Fruit fly (Drosophila melanogaster) whole organism, embryonic: ENCODE measurements around the gene CG2129.

Experiments
- Ada2b ChIP-seq: fragments of 200-800 bp; sonication (Bioruptor generic); IDR thresholded peaks from 2 replicates; pipeline ENCODE4 v1.3.6; 2022; ENCODE audit warnings: missing biosample characterization, missing genetic modification characterization
- Antp ChIP-seq: fragments of 200-800 bp; sonication (Bioruptor generic); optimal IDR thresholded peaks from 3 replicates; lab custom pipeline; 2016; ENCODE audit warnings: missing biosample characterization, missing genetic modification characterization
- B-H1 ChIP-seq: fragments of 200-800 bp; sonication (Bioruptor generic); IDR thresholded peaks from 3 replicates; pipeline ENCODE4 v1.3.6; 2022; ENCODE audit warnings: missing biosample characterization, missing genetic modification characterization
- CG10274 ChIP-seq: fragments of 200-800 bp; sonication (Bioruptor generic); optimal IDR thresholded peaks from 3 replicates; lab custom pipeline; 2017; ENCODE audit warnings: missing biosample characterization, mild to moderate bottlenecking, missing genetic modification characterization
- CG10366 ChIP-seq: fragments of 200-800 bp; sonication (Bioruptor generic); IDR thresholded peaks from 2 replicates; pipeline ENCODE4 v1.3.6; 2022; ENCODE audit warnings: missing biosample characterization, missing genetic modification characterization
- CG11723 ChIP-seq: fragments of 200-800 bp; sonication (Bioruptor generic); optimal IDR thresholded peaks from 2 replicates; lab custom pipeline; 2017; ENCODE audit warnings: missing biosample characterization, mild to moderate bottlenecking, missing genetic modification characterization
- CG13424 ChIP-seq: fragments of 200-800 bp; sonication (Bioruptor generic); optimal IDR thresholded peaks from 2 replicates; lab custom pipeline; 2019; ENCODE audit warnings: missing biosample characterization, mild to moderate bottlenecking, missing genetic modification characterization, moderate library complexity
- CG1603 ChIP-seq: fragments of 200-800 bp; sonication (Bioruptor generic); optimal IDR thresholded peaks from 2 replicates; lab custom pipeline; 2019; ENCODE audit warnings: missing biosample characterization, mild to moderate bottlenecking, missing genetic modification characterization, moderate library complexity
- CG17568 ChIP-seq: fragments of 200-800 bp; sonication (Bioruptor generic); optimal IDR thresholded peaks from 2 replicates; lab custom pipeline; 2018; ENCODE audit warnings: missing biosample characterization, mild to moderate bottlenecking, missing genetic modification characterization, moderate library complexity
- CG18619 ChIP-seq: fragments of 200-800 bp; sonication (Bioruptor generic); optimal IDR thresholded peaks from 3 replicates; lab custom pipeline; 2017; ENCODE audit warnings: missing biosample characterization, mild to moderate bottlenecking, missing genetic modification characterization
- CG30020 ChIP-seq: fragments of 200-800 bp; optimal IDR thresholded peaks from 2 replicates; lab custom pipeline; 2019; ENCODE audit warnings: missing biosample characterization, mild to moderate bottlenecking, missing genetic modification characterization, moderate library complexity
- CG33557 ChIP-seq: fragments of 200-800 bp; sonication (Bioruptor generic); optimal IDR thresholded peaks from 2 replicates; lab custom pipeline; 2019; ENCODE audit warnings: missing biosample characterization, mild to moderate bottlenecking, missing genetic modification characterization, moderate library complexity
- CG3726 ChIP-seq: fragments of 200-800 bp; sonication (Bioruptor generic); IDR thresholded peaks from 3 replicates; pipeline ENCODE4, ENCODE4 v1.3.6; 2022; ENCODE audit warnings: missing biosample characterization, missing genetic modification characterization
- CG4617 ChIP-seq: fragments of 200-800 bp; sonication (Bioruptor generic); optimal IDR thresholded peaks from 3 replicates; lab custom pipeline; 2016; ENCODE audit warnings: missing biosample characterization, missing genetic modification characterization, borderline replicate concordance
- CG9727 ChIP-seq: fragments of 200-800 bp; sonication (Bioruptor generic); optimal IDR thresholded peaks from 3 replicates; lab custom pipeline; 2017; ENCODE audit warnings: missing biosample characterization, mild to moderate bottlenecking, missing genetic modification characterization
- HmgZ ChIP-seq: fragments of 200-800 bp; sonication (Bioruptor generic); optimal IDR thresholded peaks from 2 replicates; lab custom pipeline; 2018; ENCODE audit warnings: missing biosample characterization, mild to moderate bottlenecking, missing genetic modification characterization
- Hmx ChIP-seq: fragments of 200-800 bp; sonication (Bioruptor generic); optimal IDR thresholded peaks from 2 replicates; lab custom pipeline; 2016; ENCODE audit warnings: missing biosample characterization, missing genetic modification characterization
- Kr ChIP-seq: fragments of 200-800 bp; sonication (Bioruptor generic); optimal IDR thresholded peaks from 2 replicates; lab custom pipeline; 2017; ENCODE audit warnings: missing biosample characterization, mild to moderate bottlenecking, missing genetic modification characterization
- Lpt ChIP-seq: fragments of >200 bp; optimal IDR thresholded peaks from 2 replicates; lab custom pipeline; 2018; ENCODE audit warnings: missing biosample characterization, missing genetic modification characterization
- Max ChIP-seq: fragments of 200-800 bp; sonication (Bioruptor generic); optimal IDR thresholded peaks from 2 replicates; lab custom pipeline; 2016; ENCODE audit warnings: missing biosample characterization, mild to moderate bottlenecking, missing genetic modification characterization
- NFAT ChIP-seq: fragments of 200-800 bp; sonication (Bioruptor generic); IDR thresholded peaks from 2 replicates; pipeline ENCODE4 v1.3.6; 2022; ENCODE audit warnings: missing biosample characterization, missing genetic modification characterization
- Nf-YA ChIP-seq: fragments of 200-800 bp; sonication (Bioruptor generic); IDR thresholded peaks from 2 replicates; pipeline ENCODE4 v1.3.6; 2022; ENCODE audit warnings: missing biosample characterization, missing genetic modification characterization
- Six4 ChIP-seq: fragments of 200-800 bp; sonication (Bioruptor generic); optimal IDR thresholded peaks from 2 replicates; lab custom pipeline; 2016; ENCODE audit warnings: missing biosample characterization, missing genetic modification characterization
- Sox100B ChIP-seq: fragments of 200-800 bp; sonication (Bioruptor generic); optimal IDR thresholded peaks from 3 replicates; lab custom pipeline; 2018; ENCODE audit warnings: missing biosample characterization, mild to moderate bottlenecking, missing genetic modification characterization
- az2 ChIP-seq: fragments of 200-800 bp; sonication (Bioruptor generic); optimal IDR thresholded peaks from 3 replicates; lab custom pipeline; 2016; ENCODE audit warnings: missing biosample characterization, missing genetic modification characterization
- bab2 ChIP-seq: fragments of 200-800 bp; sonication (Bioruptor generic); optimal IDR thresholded peaks from 2 replicates; lab custom pipeline; 2016; ENCODE audit warnings: missing biosample characterization, missing genetic modification characterization
- cad ChIP-seq: fragments of >200 bp; optimal IDR thresholded peaks from 2 replicates; lab custom pipeline; 2017; ENCODE audit warnings: missing biosample characterization, missing genetic modification characterization
- chinmo ChIP-seq: fragments of 200-800 bp; sonication (Bioruptor generic); IDR thresholded peaks from 4 replicates; pipeline ENCODE4 v1.3.6; 2022; ENCODE audit warnings: missing biosample characterization, missing genetic modification characterization; ENCODE audit not compliant: partially characterized antibody
- dati ChIP-seq: fragments of 200-800 bp; sonication (Bioruptor generic); IDR thresholded peaks from 2 replicates; pipeline ENCODE4 v1.3.6; 2022; ENCODE audit warnings: missing biosample characterization, missing genetic modification characterization
- gce ChIP-seq: fragments of 200-800 bp; sonication (Bioruptor generic); IDR thresholded peaks from 3 replicates; pipeline ENCODE4 v1.3.6; 2022; ENCODE audit warnings: missing biosample characterization, missing genetic modification characterization
- gcm2 ChIP-seq: fragments of 200-800 bp; sonication (Bioruptor generic); optimal IDR thresholded peaks from 2 replicates; lab custom pipeline; 2016; ENCODE audit warnings: missing biosample characterization, missing genetic modification characterization
- gro ChIP-seq: fragments of 200-800 bp; sonication (Bioruptor generic); optimal IDR thresholded peaks from 2 replicates; lab custom pipeline; 2016; ENCODE audit warnings: missing biosample characterization, missing genetic modification characterization
- h ChIP-seq: fragments of >200 bp; optimal IDR thresholded peaks from 2 replicates; lab custom pipeline; 2017
- ind ChIP-seq: fragments of 200-800 bp; sonication (Bioruptor generic); optimal IDR thresholded peaks from 3 replicates; lab custom pipeline; 2016; ENCODE audit warnings: missing biosample characterization, missing genetic modification characterization
- lmd ChIP-seq: fragments of 200-800 bp; sonication (Bioruptor generic); IDR thresholded peaks from 2 replicates; pipeline ENCODE4 v1.3.6; 2022; ENCODE audit warnings: missing biosample characterization, missing genetic modification characterization
- nerfin-2 ChIP-seq: fragments of 200-800 bp; sonication (Bioruptor generic); IDR thresholded peaks from 2 replicates; pipeline ENCODE4 v1.3.6; 2022; ENCODE audit warnings: missing biosample characterization, missing genetic modification characterization; ENCODE audit not compliant: partially characterized antibody
- org-1 ChIP-seq: fragments of 200-800 bp; sonication (Bioruptor generic); optimal IDR thresholded peaks from 2 replicates; lab custom pipeline; 2017; ENCODE audit warnings: missing biosample characterization, missing genetic modification characterization
- p53 ChIP-seq: fragments of 200-800 bp; sonication (Bioruptor generic); optimal IDR thresholded peaks from 2 replicates; lab custom pipeline; 2016; ENCODE audit warnings: missing biosample characterization, missing genetic modification characterization
- pum ChIP-seq: fragments of 200-800 bp; sonication (Bioruptor generic); optimal IDR thresholded peaks from 2 replicates; lab custom pipeline; 2016; ENCODE audit warnings: missing biosample characterization, missing genetic modification characterization
- pzg ChIP-seq: fragments of 200-800 bp; sonication (Bioruptor generic); optimal IDR thresholded peaks from 3 replicates; lab custom pipeline; 2018; ENCODE audit warnings: missing biosample characterization, mild to moderate bottlenecking, missing genetic modification characterization, moderate library complexity
- schlank ChIP-seq: fragments of 200-800 bp; sonication (Bioruptor generic); optimal IDR thresholded peaks from 2 replicates; lab custom pipeline; 2018; ENCODE audit warnings: missing biosample characterization, mild to moderate bottlenecking, missing genetic modification characterization
- sim ChIP-seq: fragments of 200-800 bp; sonication (Bioruptor generic); IDR thresholded peaks from 2 replicates; pipeline ENCODE4 v1.3.6; 2022; ENCODE audit warnings: missing biosample characterization, missing genetic modification characterization
- so ChIP-seq: fragments of 200-800 bp; sonication (Bioruptor generic); IDR thresholded peaks from 3 replicates; pipeline ENCODE4 v1.3.6; 2022; ENCODE audit warnings: missing biosample characterization, missing genetic modification characterization
- sob ChIP-seq: fragments of 200-800 bp; sonication (Bioruptor generic); IDR thresholded peaks from 2 replicates; pipeline ENCODE4 v1.3.6; 2022; ENCODE audit warnings: missing biosample characterization, missing genetic modification characterization
- ssp ChIP-seq: fragments of 200-800 bp; sonication (Bioruptor generic); IDR thresholded peaks from 2 replicates; pipeline ENCODE4 v1.3.6; 2022; ENCODE audit warnings: missing biosample characterization, missing genetic modification characterization
- trem ChIP-seq: fragments of 200-800 bp; optimal IDR thresholded peaks from 3 replicates; lab custom pipeline; 2019; ENCODE audit warnings: missing biosample characterization, mild to moderate bottlenecking, missing genetic modification characterization, moderate library complexity
- trh ChIP-seq: fragments of 200-800 bp; sonication (Bioruptor generic); optimal IDR thresholded peaks from 2 replicates; lab custom pipeline; 2016; ENCODE audit warnings: missing biosample characterization, missing genetic modification characterization
- ttk ChIP-seq: fragments of 200-800 bp; sonication (Bioruptor generic); IDR thresholded peaks from 2 replicates; pipeline ENCODE4 v2.1.2; 2022; ENCODE audit warnings: missing biosample characterization, missing genetic modification characterization
- tx ChIP-seq: fragments of 200-800 bp; sonication (Bioruptor generic); optimal IDR thresholded peaks from 2 replicates; lab custom pipeline; 2016; ENCODE audit warnings: missing biosample characterization, missing genetic modification characterization
- vfl ChIP-seq: fragments of 200-800 bp; sonication (Bioruptor generic); optimal IDR thresholded peaks from 2 replicates; lab custom pipeline; 2016; ENCODE audit warnings: missing biosample characterization, missing genetic modification characterization
- zen2 ChIP-seq: fragments of 200-800 bp; sonication (Bioruptor generic); IDR thresholded peaks from 3 replicates; pipeline ENCODE4 v1.3.6; 2022; ENCODE audit warnings: missing biosample characterization, missing genetic modification characterization; ENCODE audit not compliant: partially characterized antibody

The CG2129 gene

dm6 chrX:8100026-8100825 lies 45.4 kb upstream of the CG2129 start (continued):
- TF ChIP-seq NFAT (GFP tag; lab: Robert Waterston, UW) (peak; percentile 64), zen2 (no peak), CG11723 (peak; percentile 52), chinmo (no peak), trem (peak; percentile 50), org-1 (peak; percentile 70), CG13424 (peak; percentile 81), cad (GFP tag; lab: Kevin White, UChicago) (no peak), pum (GFP tag; lab: Kevin White, UChicago) (peak; percentile 30), Sox100B (GFP tag; lab: Kevin White, UChicago) (peak; percentile 77), dati (GFP tag; lab: Robert Waterston, UW) (peak; percentile 59), gro (GFP tag; lab: Kevin White, UChicago) (peak; percentile 46), CG33557 (GFP tag; lab: Kevin White, UChicago) (no peak), gce (peak; percentile 86), so (GFP tag; lab: Robert Waterston, UW) (peak; percentile 88), ssp (GFP tag; lab: Robert Waterston, UW) (peak; percentile 58), ind (GFP tag; lab: Kevin White, UChicago) (peak; percentile 70), nerfin-2 (no peak), p53 (GFP tag; lab: Kevin White, UChicago) (no peak), CG10274 (GFP tag; lab: Kevin White, UChicago) (peak; percentile 35), CG4617 (peak; percentile 26), schlank (tag; lab: Kevin White, UChicago) (peak; percentile 43), Lpt (GFP tag; lab: Kevin White, UChicago) (no peak), CG9727 (GFP tag; lab: Kevin White, UChicago) (peak; percentile 82), CG1603 (tag; lab: Kevin White, UChicago) (peak; percentile 51), pzg (GFP tag; lab: Kevin White, UChicago) (no peak), Antp (peak; percentile 46), CG17568 (GFP tag; lab: Kevin White, UChicago) (peak; percentile 71), Nf-YA (GFP tag; lab: Robert Waterston, UW) (peak; percentile 71), sob (peak; percentile 89), ttk (GFP tag; lab: Robert Waterston, UW) (peak; percentile 74), lmd (GFP tag; lab: Robert Waterston, UW) (peak; percentile 85), gcm2 (GFP tag; lab: Kevin White, UChicago) (peak; percentile 4), Ada2b (GFP tag; lab: Robert Waterston, UW) (peak; percentile 88), Kr (GFP tag; lab: Kevin White, UChicago) (no peak), az2 (GFP tag; lab: Kevin White, UChicago) (peak; percentile 83), h (lab: Kevin White, UChicago) (no peak), Six4 (GFP tag; lab: Kevin White, UChicago) (peak; percentile 70), sim (GFP tag; lab: Robert Waterston, UW) (peak; percentile 68), Hmx (GFP tag; lab: Kevin White, UChicago) (no peak), Max (peak; percentile 68), trh (GFP tag; lab: Kevin White, UChicago) (no peak), bab2 (peak; percentile 58), CG3726 (GFP tag; lab: Robert Waterston, UW) (peak; percentile 78; the same call in 1 of the 3 replicates), B-H1 (GFP tag; lab: Robert Waterston, UW) (peak; percentile 76; the same call in 2 of the 3 replicates), HmgZ (peak; percentile 75), vfl (peak; percentile 61), CG18619 (GFP tag; lab: Kevin White, UChicago) (peak; percentile 77), tx (peak; percentile 8), CG30020 (tag; lab: Kevin White, UChicago) (no peak), CG10366 (GFP tag; lab: Robert Waterston, UW) (peak; percentile 82)
